Fruit fly (Drosophila melanogaster) whole organism, prepupa: ENCODE measurements around the gene Sxl.

Experiments used
- CG10631 ChIP-seq: fragments of 200-800 bp; sonication (Bioruptor generic); optimal IDR thresholded peaks from 2 replicates; lab custom pipeline; 2016; ENCODE audit warnings: missing biosample characterization, missing genetic modification characterization
- CG10669 ChIP-seq: fragments of 200-800 bp; sonication (Bioruptor generic); optimal IDR thresholded peaks from 3 replicates; lab custom pipeline; 2018; ENCODE audit warnings: missing biosample characterization, mild to moderate bottlenecking, missing genetic modification characterization, moderate library complexity
- CG11294 ChIP-seq: fragments of 200-800 bp; sonication (Bioruptor generic); IDR thresholded peaks from 2 replicates; pipeline ENCODE4 v1.3.6; 2022; ENCODE audit warnings: missing biosample characterization, missing genetic modification characterization
- CG11762 ChIP-seq: fragments of 200-800 bp; sonication (Bioruptor generic); optimal IDR thresholded peaks from 3 replicates; lab custom pipeline; 2016; ENCODE audit warnings: missing biosample characterization, missing genetic modification characterization; ENCODE audit not compliant: insufficient read depth
- CG11902 ChIP-seq: fragments of 200-800 bp; sonication (Bioruptor generic); optimal IDR thresholded peaks from 3 replicates; lab custom pipeline; 2016; ENCODE audit warnings: missing biosample characterization, missing genetic modification characterization
- CG15336 ChIP-seq: fragments of 200-800 bp; sonication (Bioruptor generic); IDR thresholded peaks from 2 replicates; pipeline ENCODE4 v1.3.6; 2022; ENCODE audit warnings: missing biosample characterization, missing genetic modification characterization
- CG1621 ChIP-seq: fragments of 200-800 bp; sonication (Bioruptor generic); optimal IDR thresholded peaks from 3 replicates; lab custom pipeline; 2018; ENCODE audit warnings: missing biosample characterization, mild to moderate bottlenecking, missing genetic modification characterization
- CG16779 ChIP-seq: fragments of 200-800 bp; sonication (Bioruptor generic); optimal IDR thresholded peaks from 3 replicates; lab custom pipeline; 2017; ENCODE audit warnings: missing biosample characterization, mild to moderate bottlenecking, missing genetic modification characterization
- CG31627 ChIP-seq: fragments of 200-800 bp; sonication (Bioruptor generic); optimal IDR thresholded peaks from 3 replicates; lab custom pipeline; 2016; ENCODE audit warnings: missing biosample characterization, missing genetic modification characterization
- CG32006 ChIP-seq: fragments of 200-800 bp; sonication (Bioruptor generic); optimal IDR thresholded peaks from 3 replicates; lab custom pipeline; 2017; ENCODE audit warnings: missing biosample characterization, mild to moderate bottlenecking, missing genetic modification characterization
- CG34406 ChIP-seq: fragments of 200-800 bp; sonication (Bioruptor generic); optimal IDR thresholded peaks from 3 replicates; lab custom pipeline; 2016; ENCODE audit warnings: missing biosample characterization, missing genetic modification characterization
- CG3919 ChIP-seq: fragments of 200-800 bp; sonication (Bioruptor generic); optimal IDR thresholded peaks from 3 replicates; lab custom pipeline; 2016; ENCODE audit warnings: missing biosample characterization, missing genetic modification characterization
- CG4318 ChIP-seq: fragments of 200-800 bp; sonication (Bioruptor generic); optimal IDR thresholded peaks from 3 replicates; lab custom pipeline; 2017; ENCODE audit warnings: missing biosample characterization, mild to moderate bottlenecking, missing genetic modification characterization
- CG6163 ChIP-seq: fragments of 200-800 bp; sonication (Bioruptor generic); IDR thresholded peaks from 3 replicates; pipeline ENCODE4 v1.3.6; 2022; ENCODE audit warnings: missing biosample characterization, missing genetic modification characterization
- CG6276 ChIP-seq: fragments of 200-800 bp; sonication (Bioruptor generic); optimal IDR thresholded peaks from 2 replicates; lab custom pipeline; 2017; ENCODE audit warnings: missing biosample characterization, mild to moderate bottlenecking, missing genetic modification characterization
- CG6792 ChIP-seq: fragments of 200-800 bp; sonication (Bioruptor generic); optimal IDR thresholded peaks from 3 replicates; lab custom pipeline; 2016; ENCODE audit warnings: missing biosample characterization, missing genetic modification characterization
- CG7368 ChIP-seq: fragments of 200-800 bp; sonication (Bioruptor generic); optimal IDR thresholded peaks from 3 replicates; lab custom pipeline; 2016; ENCODE audit warnings: missing biosample characterization, missing genetic modification characterization
- CG8119 ChIP-seq: fragments of 200-800 bp; sonication (Bioruptor generic); IDR thresholded peaks from 3 replicates; pipeline ENCODE4 v1.3.6; 2022; ENCODE audit warnings: missing biosample characterization, missing genetic modification characterization
- CG9139 ChIP-seq: fragments of 200-800 bp; sonication (Bioruptor generic); optimal IDR thresholded peaks from 3 replicates; lab custom pipeline; 2017; ENCODE audit warnings: missing biosample characterization, mild to moderate bottlenecking, missing genetic modification characterization
- Eip75B ChIP-seq: fragments of 200-800 bp; sonication (Bioruptor generic); optimal IDR thresholded peaks from 3 replicates; lab custom pipeline; 2016; ENCODE audit warnings: missing biosample characterization, missing genetic modification characterization
- Eip78C ChIP-seq: fragments of 200-800 bp; sonication (Bioruptor generic); peaks from one replicate; lab custom pipeline; 2016; ENCODE audit warnings: missing biosample characterization, missing genetic modification characterization
- Eip93F ChIP-seq: fragments of 200-800 bp; sonication (Bioruptor generic); optimal IDR thresholded peaks from 2 replicates; lab custom pipeline; 2016; ENCODE audit warnings: missing biosample characterization, mild to moderate bottlenecking, missing genetic modification characterization
- Ets21C ChIP-seq: fragments of 200-800 bp; sonication (Bioruptor generic); optimal IDR thresholded peaks from 3 replicates; lab custom pipeline; 2016; ENCODE audit warnings: missing biosample characterization, missing genetic modification characterization
- Hr4 ChIP-seq: fragments of 200-800 bp; sonication (Bioruptor generic); optimal IDR thresholded peaks from 3 replicates; lab custom pipeline; 2016; ENCODE audit warnings: missing biosample characterization, missing genetic modification characterization
- Lpt ChIP-seq: fragments of 200-800 bp; sonication (Bioruptor generic); optimal IDR thresholded peaks from 3 replicates; lab custom pipeline; 2016; ENCODE audit warnings: missing biosample characterization, missing genetic modification characterization
- Met ChIP-seq: fragments of 200-800 bp; sonication (Bioruptor generic); optimal IDR thresholded peaks from 3 replicates; lab custom pipeline; 2016; ENCODE audit warnings: missing biosample characterization, missing genetic modification characterization
- OdsH ChIP-seq: fragments of 200-800 bp; sonication (Bioruptor generic); optimal IDR thresholded peaks from 3 replicates; lab custom pipeline; 2016; ENCODE audit warnings: missing biosample characterization, missing genetic modification characterization
- Sox102F ChIP-seq: fragments of 200-800 bp; sonication (Bioruptor generic); optimal IDR thresholded peaks from 2 replicates; lab custom pipeline; 2016; ENCODE audit warnings: missing biosample characterization, mild to moderate bottlenecking, missing genetic modification characterization
- Sox14 ChIP-seq: fragments of 200-800 bp; sonication (Bioruptor generic); optimal IDR thresholded peaks from 3 replicates; lab custom pipeline; 2016; ENCODE audit warnings: missing biosample characterization, missing genetic modification characterization
- Sox15 ChIP-seq: fragments of 200-800 bp; sonication (Bioruptor generic); optimal IDR thresholded peaks from 3 replicates; lab custom pipeline; 2016; ENCODE audit warnings: missing biosample characterization, missing genetic modification characterization
- achi ChIP-seq: fragments of 200-800 bp; sonication (Bioruptor generic); optimal IDR thresholded peaks from 3 replicates; lab custom pipeline; 2016; ENCODE audit warnings: missing biosample characterization, missing genetic modification characterization
- cyc ChIP-seq: fragments of 200-800 bp; sonication (Bioruptor generic); optimal IDR thresholded peaks from 3 replicates; lab custom pipeline; 2016; ENCODE audit warnings: missing biosample characterization, missing genetic modification characterization
- dac ChIP-seq: fragments of 200-800 bp; sonication (Bioruptor generic); optimal IDR thresholded peaks from 2 replicates; lab custom pipeline; 2017; ENCODE audit warnings: missing biosample characterization, mild to moderate bottlenecking, missing genetic modification characterization
- dsx ChIP-seq: fragments of 200-800 bp; optimal IDR thresholded peaks from 3 replicates; lab custom pipeline; 2019; ENCODE audit warnings: missing biosample characterization, mild to moderate bottlenecking, missing genetic modification characterization, moderate library complexity; ENCODE audit not compliant: poor library complexity, severe bottlenecking
- eg ChIP-seq: fragments of 200-800 bp; sonication (Bioruptor generic); IDR thresholded peaks from 3 replicates; pipeline ENCODE4 v1.3.6; 2022; ENCODE audit warnings: missing biosample characterization, missing genetic modification characterization
- fkh ChIP-seq: fragments of 200-800 bp; sonication (Bioruptor generic); optimal IDR thresholded peaks from 3 replicates; lab custom pipeline; 2017; ENCODE audit warnings: missing biosample characterization, mild to moderate bottlenecking, missing genetic modification characterization, moderate library complexity
- lz ChIP-seq: fragments of 200-800 bp; sonication (Bioruptor generic); optimal IDR thresholded peaks from 3 replicates; lab custom pipeline; 2016; ENCODE audit warnings: missing biosample characterization, missing genetic modification characterization
- net ChIP-seq: fragments of 200-800 bp; sonication (Bioruptor generic); optimal IDR thresholded peaks from 3 replicates; lab custom pipeline; 2016; ENCODE audit warnings: missing biosample characterization, missing genetic modification characterization
- spab ChIP-seq: fragments of 200-800 bp; sonication (Bioruptor generic); optimal IDR thresholded peaks from 2 replicates; lab custom pipeline; 2017; ENCODE audit warnings: missing biosample characterization, mild to moderate bottlenecking, missing genetic modification characterization, missing genetic modification reagents
- ss ChIP-seq, 2 experiments: fragments of 200-800 bp; sonication (Bioruptor generic); optimal IDR thresholded peaks; 2 replicates in 1 of 2; 3 replicates in 1 of 2; lab custom pipeline; 2017 to 2018; ENCODE audit warnings: mild to moderate bottlenecking in 2 of 2, missing biosample characterization in 2 of 2, missing genetic modification characterization in 2 of 2, moderate library complexity in 1 of 2
- vri ChIP-seq: fragments of 200-800 bp; sonication (Bioruptor generic); optimal IDR thresholded peaks from 3 replicates; lab custom pipeline; 2016; ENCODE audit warnings: missing biosample characterization, mild to moderate bottlenecking, missing genetic modification characterization

Gene Sxl

DNA sequence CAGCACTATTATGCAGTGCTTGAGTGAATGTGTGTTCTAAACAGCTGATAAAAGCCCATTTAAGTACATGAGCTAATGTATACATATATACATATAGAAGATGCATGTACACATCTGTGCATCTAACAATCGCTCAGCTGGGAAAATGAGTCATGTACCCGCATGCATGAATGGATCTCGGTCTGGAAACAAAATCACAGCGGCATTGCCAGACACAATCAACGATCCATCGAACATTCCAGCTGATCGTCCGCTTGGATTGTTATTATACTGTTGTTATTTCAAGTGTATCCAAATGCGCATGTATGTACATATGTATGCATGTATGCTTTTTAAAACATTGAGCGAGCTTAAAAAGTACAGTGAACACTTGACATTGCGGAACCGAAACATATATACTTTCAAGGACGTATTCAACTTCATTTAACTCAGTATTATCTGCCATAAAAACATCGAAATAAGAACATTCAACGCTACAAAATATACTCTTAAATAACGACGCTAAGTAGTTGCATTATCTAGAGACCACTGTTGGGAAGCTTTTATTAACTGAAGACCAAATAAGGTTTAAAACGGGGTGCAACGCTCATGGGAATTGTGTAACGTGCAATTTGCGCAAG lies 2.5 kb downstream of the Sxl start (continued):
- TF ChIP-seq Met (GFP tag; lab: Kevin White, UChicago) (peak; percentile 91), CG11294 (GFP tag; lab: Robert Waterston, UW) (peak; percentile 67), Ets21C (GFP tag; lab: Kevin White, UChicago) (peak; percentile 87), CG9139 (GFP tag; lab: Kevin White, UChicago) (peak; percentile 17), lz (GFP tag; lab: Kevin White, UChicago) (peak; percentile 89), CG15336 (GFP tag; lab: Robert Waterston, UW) (peak; percentile 85), CG16779 (tag; lab: Kevin White, UChicago) (peak; percentile 71), Sox102F (GFP tag; lab: Kevin White, UChicago) (peak; percentile 89), Hr4 (GFP tag; lab: Kevin White, UChicago) (peak; percentile 88), Sox15 (peak; percentile 73), CG6163 (GFP tag; lab: Robert Waterston, UW) (peak; percentile 93), spab (peak; percentile 31), ss (GFP tag; optimal IDR thresholded peaks at IDR 0.05; lab: Kevin White, UChicago) (peak; percentile 56 to 78), CG10631 (GFP tag; lab: Kevin White, UChicago) (peak; percentile 68), CG11902 (peak; percentile 79), Sox14 (GFP tag; lab: Kevin White, UChicago) (peak; percentile 84), CG3919 (GFP tag; lab: Kevin White, UChicago) (peak; percentile 82), dac (GFP tag; lab: Kevin White, UChicago) (peak; percentile 70), Eip93F (GFP tag; lab: Kevin White, UChicago) (peak; percentile 80), Eip78C (peak; percentile 95), Eip75B (GFP tag; lab: Kevin White, UChicago) (peak; percentile 79), eg (GFP tag; lab: Robert Waterston, UW) (peak; percentile 92), CG4318 (GFP tag; lab: Kevin White, UChicago) (peak; percentile 70), fkh (GFP tag; lab: Kevin White, UChicago) (peak; percentile 52), CG31627 (GFP tag; lab: Kevin White, UChicago) (peak; percentile 92), CG10669 (peak; percentile 78), cyc (GFP tag; lab: Kevin White, UChicago) (peak; percentile 91), CG11762 (GFP tag; lab: Kevin White, UChicago) (peak; percentile 77), CG6792 (GFP tag; lab: Kevin White, UChicago) (peak; percentile 85), CG7368 (GFP tag; lab: Kevin White, UChicago) (peak; percentile 83), CG8119 (GFP tag; lab: Robert Waterston, UW) (peak; percentile 83), CG1621 (tag; lab: Kevin White, UChicago) (peak; percentile 67), achi (peak; percentile 78)

- TF ChIP-seq Hr4 (GFP tag; lab: Kevin White, UChicago), result peak; percentile 63
- TF ChIP-seq Sox102F (GFP tag; lab: Kevin White, UChicago), result no peak
- peak; percentile 51; the same call in 1 of the 3 replicates for TF ChIP-seq CG8119 (GFP tag; lab: Robert Waterston, UW)
- TF ChIP-seq Ets21C (GFP tag; lab: Kevin White, UChicago), result no peak
- TF ChIP-seq CG32006 (GFP tag; lab: Kevin White, UChicago), result peak; percentile 72
- TF ChIP-seq OdsH (GFP tag; lab: Kevin White, UChicago), result no peak
- peak; percentile 70 for TF ChIP-seq Eip78C
- TF ChIP-seq lz (GFP tag; lab: Kevin White, UChicago), result no peak
- peak; percentile 43; the same call in 1 of the 3 replicates for TF ChIP-seq eg (GFP tag; lab: Robert Waterston, UW)
- TF ChIP-seq CG4318 (GFP tag; lab: Kevin White, UChicago), result peak; percentile 33
These were observed 3.0 kb downstream of the Sxl start for dm6 chrX:7094861-7095260.

DNA sequence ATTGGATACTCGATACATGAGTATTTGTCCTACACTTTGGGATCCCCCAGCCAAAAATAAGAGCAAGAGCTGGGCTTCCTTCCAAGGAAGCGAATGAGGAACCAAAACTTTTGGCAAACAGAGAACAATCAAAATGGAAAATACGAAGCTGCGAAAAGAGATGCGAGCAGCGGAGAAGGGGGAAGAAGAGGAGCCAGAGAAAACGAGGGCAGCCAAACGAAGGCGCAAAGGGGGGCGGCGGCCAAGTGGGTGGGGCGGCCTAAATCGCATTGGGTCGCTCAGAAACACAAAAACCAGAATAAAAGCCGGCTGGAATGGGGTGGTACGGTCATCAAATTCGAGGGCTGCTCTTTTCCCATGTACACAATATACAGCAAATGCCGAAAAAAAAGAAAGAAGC lies 3.7 kb downstream of the Sxl start:
- TF ChIP-seq CG34406 (GFP tag; lab: Kevin White, UChicago) (no peak), Eip93F (GFP tag; lab: Kevin White, UChicago) (no peak), net (GFP tag; lab: Kevin White, UChicago) (no peak), CG6276 (no peak), dsx (GFP tag; lab: Kevin White, UChicago) (no peak), CG16779 (tag; lab: Kevin White, UChicago) (no peak), Lpt (no peak), vri (GFP tag; lab: Kevin White, UChicago) (no peak), CG7368 (GFP tag; lab: Kevin White, UChicago) (no peak)
- TF ChIP-seq, all 60 proteins: peak for 0
